Worm (Caenorhabditis elegans) whole organism, early embryonic: ENCODE data around the gene cox-15.

Experiments
- B0310.2 ChIP-seq: sonication (generic microtip); optimal IDR thresholded peaks from 2 replicates; lab custom pipeline; 2016; ENCODE audit warnings: mild to moderate bottlenecking, missing genetic modification characterization, missing compliant biosample characterization
- F13C5.2 ChIP-seq: sonication (generic microtip); optimal IDR thresholded peaks from 2 replicates; lab custom pipeline; 2017; ENCODE audit warnings: mild to moderate bottlenecking, missing genetic modification characterization, inconsistent platforms, missing compliant biosample characterization
- aly-1 ChIP-seq: sonication (generic microtip); optimal IDR thresholded peaks from 2 replicates; lab custom pipeline; 2016; ENCODE audit warnings: missing genetic modification characterization, missing compliant biosample characterization
- ama-1 ChIP-seq: fragments of 150-350 bp; optimal IDR thresholded peaks from 2 replicates; lab custom pipeline; 2014
- ceh-13 ChIP-seq: fragments of 200-800 bp; sonication (Bioruptor generic); optimal IDR thresholded peaks from 2 replicates; lab custom pipeline; 2018; ENCODE audit warnings: mild to moderate bottlenecking, missing genetic modification characterization, missing compliant biosample characterization
- ceh-36 ChIP-seq: sonication (generic microtip); optimal IDR thresholded peaks from 2 replicates; lab custom pipeline; 2016; ENCODE audit warnings: missing genetic modification characterization, inconsistent platforms, missing compliant biosample characterization
- ets-7 ChIP-seq: sonication (generic microtip); optimal IDR thresholded peaks from 2 replicates; lab custom pipeline; 2016; ENCODE audit warnings: missing genotype, missing genetic modification characterization, missing compliant biosample characterization
- flt-1 ChIP-seq: fragments of 200-800 bp; sonication (Bioruptor generic); IDR thresholded peaks from 2 replicates; pipeline ENCODE4 v1.3.6; 2022; ENCODE audit warnings: missing genetic modification characterization, missing compliant biosample characterization
- hmbx-1 ChIP-seq: sonication (generic microtip); optimal IDR thresholded peaks from 2 replicates; lab custom pipeline; 2016; ENCODE audit warnings: mild to moderate bottlenecking, missing genetic modification characterization, missing compliant biosample characterization
- hmg-4 ChIP-seq: fragments of 200-800 bp; sonication (Bioruptor generic); optimal IDR thresholded peaks from 2 replicates; lab custom pipeline; 2018; ENCODE audit warnings: mild to moderate bottlenecking, missing genetic modification characterization, missing compliant biosample characterization
- hnd-1 ChIP-seq: sonication (generic microtip); optimal IDR thresholded peaks from 2 replicates; lab custom pipeline; 2016; ENCODE audit warnings: missing genetic modification characterization, missing compliant biosample characterization
- pes-1 ChIP-seq: fragments of 200-800 bp; sonication (Bioruptor generic); IDR thresholded peaks from 2 replicates; pipeline ENCODE4 v1.3.6; 2022; ENCODE audit warnings: missing genetic modification reagents, missing genetic modification characterization, missing compliant biosample characterization
- scrt-1 ChIP-seq: fragments of 200-800 bp; sonication (Bioruptor generic); IDR thresholded peaks from 2 replicates; pipeline ENCODE4 v1.3.6; 2022; ENCODE audit warnings: missing genetic modification characterization, missing compliant biosample characterization
- sea-1 ChIP-seq: fragments of 200-800 bp; sonication (Bioruptor generic); conservative IDR thresholded peaks from 2 replicates; pipeline ENCODE4 v1.3.6; 2022; ENCODE audit warnings: missing genetic modification characterization, missing compliant biosample characterization
- tbx-11 ChIP-seq: fragments of 200-800 bp; sonication (Bioruptor generic); IDR thresholded peaks from 2 replicates; pipeline ENCODE4 v1.3.6; 2022; ENCODE audit warnings: missing genetic modification characterization, missing compliant biosample characterization
- tbx-37 ChIP-seq: fragments of 200-800 bp; sonication (Bioruptor generic); conservative IDR thresholded peaks from 2 replicates; pipeline ENCODE4 v1.3.6; 2022; ENCODE audit warnings: missing genetic modification reagents, missing genetic modification characterization, missing compliant biosample characterization
- tra-4 ChIP-seq: sonication (generic microtip); optimal IDR thresholded peaks from 2 replicates; lab custom pipeline; 2017; ENCODE audit warnings: missing genetic modification characterization, missing compliant biosample characterization

cox-15 gene

ce11 chrII:11242918-11243317 lies 8.2 kb upstream of the cox-15 start:
- TF ChIP-seq hnd-1 (tag; lab: Kevin White, UChicago), result no peak
- TF ChIP-seq hmbx-1 (tag; lab: Kevin White, UChicago), result no peak
- TF ChIP-seq ama-1 (lab: Kevin White, UChicago), result no peak
- TF ChIP-seq tbx-11 (GFP tag; lab: Robert Waterston, UW), result no peak
- TF ChIP-seq tbx-37, result no peak
- TF ChIP-seq tra-4 (tag; lab: Kevin White, UChicago), result no peak
- TF ChIP-seq ceh-13 (GFP tag; lab: Kevin White, UChicago), result no peak
- TF ChIP-seq scrt-1, result no peak
- no peak for TF ChIP-seq aly-1 (tag; lab: Kevin White, UChicago)
- TF ChIP-seq F13C5.2 (tag; lab: Kevin White, UChicago), result no peak
- no peak for TF ChIP-seq sea-1
- TF ChIP-seq flt-1, result no peak
- TF ChIP-seq pes-1, result no peak
- TF ChIP-seq B0310.2 (tag; lab: Kevin White, UChicago), result no peak
- TF ChIP-seq ets-7 (tag; lab: Kevin White, UChicago), result no peak
- no peak for TF ChIP-seq hmg-4 (GFP tag; lab: Kevin White, UChicago)
- no peak for TF ChIP-seq ceh-36

DNA sequence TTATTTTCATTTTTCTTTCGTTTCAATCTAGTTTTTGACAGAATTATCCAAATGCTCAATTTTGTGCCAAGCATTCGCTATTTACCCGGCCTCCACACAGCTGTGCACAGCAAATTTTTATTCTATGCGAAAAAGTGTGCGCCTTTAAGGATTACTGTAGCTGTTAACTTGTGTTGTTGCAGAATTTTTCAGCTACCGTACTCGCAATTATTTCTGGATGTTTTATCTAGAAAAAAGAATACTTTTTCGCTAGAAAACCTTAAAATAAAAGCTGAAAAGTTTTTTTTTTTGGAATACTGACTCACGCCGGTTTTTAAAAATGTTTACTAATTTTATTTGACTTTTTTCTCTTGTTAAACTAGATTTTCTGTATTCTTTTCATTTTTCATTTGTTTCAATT lies 6.7 kb upstream of the cox-15 start:
- no peak for TF ChIP-seq ama-1 (lab: Kevin White, UChicago)
- no peak for TF ChIP-seq hmg-4 (GFP tag; lab: Kevin White, UChicago)
- TF ChIP-seq scrt-1, result no peak
- TF ChIP-seq ets-7 (tag; lab: Kevin White, UChicago), result no peak
- TF ChIP-seq ceh-36, result no peak
- no peak for TF ChIP-seq tbx-11 (GFP tag; lab: Robert Waterston, UW)
- TF ChIP-seq B0310.2 (tag; lab: Kevin White, UChicago), result no peak
- no peak for TF ChIP-seq aly-1 (tag; lab: Kevin White, UChicago)
- no peak for TF ChIP-seq tra-4 (tag; lab: Kevin White, UChicago)
- no peak for TF ChIP-seq flt-1
- no peak for TF ChIP-seq F13C5.2 (tag; lab: Kevin White, UChicago)
- TF ChIP-seq ceh-13 (GFP tag; lab: Kevin White, UChicago), result no peak
- TF ChIP-seq pes-1, result no peak
- no peak for TF ChIP-seq tbx-37
- TF ChIP-seq sea-1, result no peak
- TF ChIP-seq hmbx-1 (tag; lab: Kevin White, UChicago), result no peak
- TF ChIP-seq hnd-1 (tag; lab: Kevin White, UChicago), result no peak

DNA sequence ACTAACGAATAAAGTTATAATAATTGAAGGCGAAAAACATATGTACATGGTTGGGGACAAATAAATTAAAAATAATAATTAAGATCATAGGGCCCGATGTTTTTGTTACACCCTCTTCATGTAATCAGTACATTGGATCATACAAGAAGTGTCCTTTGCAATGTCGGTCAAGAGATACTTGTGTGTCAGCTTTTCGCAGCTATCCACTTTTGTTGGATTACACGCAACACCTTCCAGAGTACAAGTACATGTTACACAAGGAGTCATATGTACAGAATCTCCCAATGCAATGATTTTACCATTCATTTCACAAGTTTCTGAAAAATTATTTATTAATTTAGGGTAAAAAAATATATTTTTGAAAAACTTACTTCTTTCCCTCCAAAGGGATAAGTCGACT lies 6.2 kb upstream of the cox-15 start:
- no peak for TF ChIP-seq hmg-4 (GFP tag; lab: Kevin White, UChicago)
- no peak for TF ChIP-seq sea-1
- no peak for TF ChIP-seq tbx-37
- no peak for TF ChIP-seq B0310.2 (tag; lab: Kevin White, UChicago)
- TF ChIP-seq hnd-1 (tag; lab: Kevin White, UChicago), result no peak
- TF ChIP-seq ama-1 (lab: Kevin White, UChicago), result no peak
- no peak for TF ChIP-seq tra-4 (tag; lab: Kevin White, UChicago)
- TF ChIP-seq aly-1 (tag; lab: Kevin White, UChicago), result no peak
- no peak for TF ChIP-seq tbx-11 (GFP tag; lab: Robert Waterston, UW)
- no peak for TF ChIP-seq ceh-36
- TF ChIP-seq ets-7 (tag; lab: Kevin White, UChicago), result no peak
- no peak for TF ChIP-seq ceh-13 (GFP tag; lab: Kevin White, UChicago)

ce11 chrII:11240214-11240613 lies 5.5 kb upstream of the cox-15 start:
- TF ChIP-seq ets-7 (tag; lab: Kevin White, UChicago), result no peak
- TF ChIP-seq ama-1 (lab: Kevin White, UChicago), result no peak
- no peak for TF ChIP-seq aly-1 (tag; lab: Kevin White, UChicago)
- TF ChIP-seq tbx-37, result no peak
- TF ChIP-seq pes-1, result no peak
- no peak for TF ChIP-seq hmg-4 (GFP tag; lab: Kevin White, UChicago)
- no peak for TF ChIP-seq hnd-1 (tag; lab: Kevin White, UChicago)
- no peak for TF ChIP-seq tbx-11 (GFP tag; lab: Robert Waterston, UW)
- TF ChIP-seq B0310.2 (tag; lab: Kevin White, UChicago), result no peak
- TF ChIP-seq scrt-1, result no peak
- TF ChIP-seq flt-1, result no peak

DNA sequence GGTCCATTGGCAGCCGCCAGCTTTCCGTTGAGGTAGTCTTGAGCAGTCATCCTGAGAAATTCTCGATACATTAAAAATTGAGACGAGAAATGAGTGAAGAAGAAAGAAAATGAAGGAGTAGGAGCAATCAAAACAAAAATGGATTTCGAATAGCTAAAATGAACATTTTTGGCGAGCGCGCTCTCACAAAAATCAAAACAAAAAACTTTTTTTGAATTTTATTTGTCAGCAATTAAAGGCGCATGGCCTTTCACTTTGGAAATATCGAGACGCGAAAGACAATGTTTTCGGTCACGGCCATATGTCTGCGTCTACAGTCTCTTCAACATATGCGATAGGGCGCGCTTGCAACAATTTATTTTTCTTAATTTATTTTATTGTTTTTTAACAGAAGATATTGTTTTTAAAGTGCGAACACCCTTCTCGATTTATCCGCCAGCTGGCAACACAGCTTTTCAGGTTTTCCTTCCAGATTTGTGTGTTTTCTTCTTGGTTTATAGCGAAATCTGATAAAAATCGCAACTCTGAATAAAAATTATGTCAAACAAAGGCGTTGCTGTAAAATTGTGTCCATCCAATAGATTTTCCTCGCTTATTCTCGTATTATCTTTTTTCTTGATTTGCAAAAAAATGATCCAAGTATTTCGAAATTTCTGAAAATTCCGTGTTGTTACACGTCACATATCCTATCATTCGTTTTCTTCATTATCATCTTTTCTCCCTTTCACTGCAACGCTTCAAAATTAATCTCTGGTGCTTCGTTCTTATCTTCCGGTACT lies 4.3 kb upstream of the cox-15 start, which contains the start of the genes rpn-9 and T06D8.9:
TSS of gene rpn-9 (minus strand) at position 51 of the 779 bp plus-strand sequence.
TSS of gene T06D8.9 (plus strand) at position 729 of the 779 bp plus-strand sequence.
- TF ChIP-seq B0310.2 (tag; lab: Kevin White, UChicago) (no peak), aly-1 (tag; lab: Kevin White, UChicago) (no peak), pes-1 (no peak), hnd-1 (tag; lab: Kevin White, UChicago) (no peak), scrt-1 (no peak), hmg-4 (GFP tag; lab: Kevin White, UChicago) (no peak), tbx-37 (no peak)

DNA sequence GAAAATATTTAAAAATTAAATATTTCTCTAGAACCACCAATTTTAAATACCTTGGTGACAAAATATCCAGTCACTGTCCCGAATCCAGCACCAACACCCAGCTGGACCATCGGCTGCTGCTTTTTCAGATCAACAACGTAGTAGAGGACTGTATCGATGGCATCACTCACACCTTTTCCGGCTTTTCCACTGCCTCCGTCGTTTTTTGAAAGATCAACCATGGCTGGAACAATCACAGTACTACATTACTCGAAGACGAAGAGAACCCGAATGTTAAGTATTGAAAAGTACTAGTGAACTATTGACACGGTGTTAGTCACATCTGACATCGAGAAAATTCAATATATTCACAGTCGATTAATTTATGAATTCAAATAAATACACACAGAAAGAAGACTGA lies 2.3 kb upstream of the cox-15 start, which contains the start of gene fndc-1:
TSS of gene fndc-1 (minus strand) at position 227 of the 400 bp plus-strand sequence.
- TF ChIP-seq tra-4 (tag; lab: Kevin White, UChicago), result no peak
- TF ChIP-seq ceh-13 (GFP tag; lab: Kevin White, UChicago), result no peak
- TF ChIP-seq scrt-1, result no peak
- no peak for TF ChIP-seq hmg-4 (GFP tag; lab: Kevin White, UChicago)
- TF ChIP-seq F13C5.2 (tag; lab: Kevin White, UChicago), result no peak
- TF ChIP-seq aly-1 (tag; lab: Kevin White, UChicago), result no peak
- no peak for TF ChIP-seq pes-1
- TF ChIP-seq hnd-1 (tag; lab: Kevin White, UChicago), result no peak

DNA sequence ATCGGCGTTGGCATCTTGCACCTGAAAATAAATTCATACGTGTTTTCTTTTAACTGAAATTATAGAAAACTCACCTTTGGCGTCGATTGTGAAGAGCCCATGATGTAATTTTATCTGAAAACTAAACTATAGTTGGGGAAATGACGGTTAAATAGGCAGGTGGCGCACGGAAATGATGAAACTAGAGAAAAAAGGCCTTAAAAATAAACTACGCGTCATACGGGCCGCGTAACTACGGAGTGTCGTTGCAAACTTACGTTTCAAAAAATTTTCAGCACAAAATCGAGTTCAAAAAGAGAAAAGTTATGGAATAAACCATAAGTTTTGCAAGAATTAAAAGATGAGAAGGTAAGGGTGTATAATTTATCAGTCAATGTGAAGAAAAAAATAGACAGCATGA lies 1.5 kb upstream of the cox-15 start, which contains the start of gene cchl-1:
TSS of gene cchl-1 (minus strand) at position 114 of the 400 bp plus-strand sequence.
- no peak for TF ChIP-seq scrt-1
- TF ChIP-seq ceh-36, result no peak
- no peak for TF ChIP-seq tra-4 (tag; lab: Kevin White, UChicago)
- TF ChIP-seq ets-7 (tag; lab: Kevin White, UChicago), result no peak
- peak; percentile 2 for TF ChIP-seq ama-1 (lab: Kevin White, UChicago)
